Fruit fly (Drosophila melanogaster): ENCODE results near the gene ppk5.

DNA sequence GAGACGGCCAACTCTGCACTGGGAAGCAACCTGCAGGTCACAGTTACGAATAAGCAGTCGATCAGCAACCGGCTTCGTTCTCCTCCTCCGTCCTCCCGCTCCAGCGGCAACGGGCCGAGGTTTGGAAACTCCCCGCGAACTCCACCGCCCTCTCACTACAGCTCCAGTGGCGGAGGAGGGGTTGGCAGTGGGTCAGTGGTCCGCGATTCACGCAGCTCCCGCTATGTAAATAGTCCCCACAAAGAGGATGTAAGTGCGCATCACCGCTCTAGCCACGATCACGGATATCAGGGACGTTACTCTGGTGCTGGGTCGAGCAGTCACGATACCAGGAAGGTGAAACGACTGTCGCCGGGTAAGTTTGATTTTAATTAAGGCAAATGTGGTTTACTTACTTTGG is 16.1 kb upstream of the ppk5 start:
- TF ChIP-seq Hnf4 (GFP tag; optimal IDR thresholded peaks at IDR 0.05) (no peak), br (GFP tag; optimal IDR thresholded peaks at IDR 0.05) (no peak), Rel (GFP tag; optimal IDR thresholded peaks at IDR 0.05) (no peak), Rel (tag; optimal IDR thresholded peaks at IDR 0.05) (no peak), pan (optimal IDR thresholded peaks at IDR 0.05) (no peak), CG32264 (GFP tag; optimal IDR thresholded peaks at IDR 0.05) (no peak), CG9705 (GFP tag; optimal IDR thresholded peaks at IDR 0.05) (no peak), Dfd (GFP tag; optimal IDR thresholded peaks at IDR 0.05) (no peak), jim (GFP tag; optimal IDR thresholded peaks at IDR 0.05) (no peak), h (GFP tag; optimal IDR thresholded peaks at IDR 0.05) (no peak), psq (GFP tag; optimal IDR thresholded peaks at IDR 0.05) (no peak), Sp1 (GFP tag; optimal IDR thresholded peaks at IDR 0.05) (no peak), OdsH (GFP tag; optimal IDR thresholded peaks at IDR 0.05) (no peak)

Measured in whole organism, wandering third instar larva.